Worm (Caenorhabditis elegans) whole organism, L1 larva: ENCODE results near the gene T20B12.7.
A peak's percentile ranks its signal among the peaks of the same experiment; 100 is the strongest.

Experiments
- F16B12.6 ChIP-seq: fragments of 150-350 bp; optimal IDR thresholded peaks from 2 replicates; lab custom pipeline; 2014; ENCODE audit warnings: missing biosample characterization, missing genetic modification characterization
- aha-1 ChIP-seq: fragments of 150-350 bp; optimal IDR thresholded peaks from 2 replicates; lab custom pipeline; 2014; ENCODE audit warnings: missing biosample characterization, missing genetic modification characterization
- alr-1 ChIP-seq: fragments of 200-800 bp; sonication (Bioruptor generic); optimal IDR thresholded peaks from 2 replicates; lab custom pipeline; 2018; ENCODE audit warnings: borderline replicate concordance, mild to moderate bottlenecking, missing genetic modification characterization, missing compliant biosample characterization
- aly-2 ChIP-seq: fragments of 150-350 bp; optimal IDR thresholded peaks from 2 replicates; lab custom pipeline; 2014; ENCODE audit warnings: missing biosample characterization, missing genetic modification characterization
- ama-1 ChIP-seq: fragments of 150-350 bp; optimal IDR thresholded peaks from 2 replicates; lab custom pipeline; 2014
- ceh-63 ChIP-seq: fragments of 200-800 bp; sonication (Bioruptor generic); optimal IDR thresholded peaks from 2 replicates; lab custom pipeline; 2018; ENCODE audit warnings: mild to moderate bottlenecking, missing genetic modification characterization, missing compliant biosample characterization
- ceh-8 ChIP-seq: fragments of 200-800 bp; sonication (Bioruptor generic); optimal IDR thresholded peaks from 2 replicates; lab custom pipeline; 2018; ENCODE audit warnings: mild to moderate bottlenecking, missing genetic modification characterization, moderate library complexity, missing compliant biosample characterization
- ceh-82 ChIP-seq, 3 experiments: fragments of 150-350 bp in 1 of 3; sonication (generic microtip) in 2 of 3; optimal IDR thresholded peaks; 2 replicates each; lab custom pipeline; 2014 to 2017; ENCODE audit warnings: missing biosample characterization in 3 of 3, missing genetic modification characterization in 3 of 3
- ceh-90 ChIP-seq: sonication (generic microtip); optimal IDR thresholded peaks from 2 replicates; lab custom pipeline; 2016; ENCODE audit warnings: missing genetic modification characterization, missing compliant biosample characterization
- ces-1 ChIP-seq: fragments of 150-350 bp; optimal IDR thresholded peaks from 2 replicates; lab custom pipeline; 2014; ENCODE audit warnings: missing biosample characterization, missing genetic modification reagents, missing genetic modification characterization
- dpl-1 ChIP-seq, 3 experiments: fragments of 150-350 bp in 2 of 3; sonication (generic microtip) in 1 of 3; optimal IDR thresholded peaks; 2 replicates each; lab custom pipeline; 2014 to 2017; ENCODE audit warnings: missing biosample characterization in 3 of 3, missing genetic modification characterization in 3 of 3, missing genetic modification reagents in 3 of 3
- dsc-1 ChIP-seq: sonication (generic microtip); optimal IDR thresholded peaks from 2 replicates; lab custom pipeline; 2016; ENCODE audit warnings: mild to moderate bottlenecking, missing genetic modification characterization, missing compliant biosample characterization
- efl-3 ChIP-seq: fragments of 200-800 bp; sonication (Bioruptor generic); optimal IDR thresholded peaks from 2 replicates; lab custom pipeline; 2018; ENCODE audit warnings: mild to moderate bottlenecking, missing genetic modification characterization, missing compliant biosample characterization
- egl-13 ChIP-seq: sonication (generic microtip); optimal IDR thresholded peaks from 2 replicates; lab custom pipeline; 2016; ENCODE audit warnings: missing genotype, missing genetic modification reagents, missing genetic modification characterization, missing compliant biosample characterization
- elt-2 ChIP-seq: sonication (generic microtip); optimal IDR thresholded peaks from 2 replicates; lab custom pipeline; 2016; ENCODE audit warnings: missing genetic modification characterization, mild to moderate bottlenecking, inconsistent platforms, missing compliant biosample characterization, missing genetic modification reagents
- elt-3 ChIP-seq, 6 experiments: fragments of 150-350 bp in 1 of 6; sonication (generic microtip); optimal IDR thresholded peaks; 2 replicates each; lab custom pipeline; 2017 to 2018; ENCODE audit warnings: missing biosample characterization in 6 of 6, missing genetic modification characterization in 6 of 6, inconsistent platforms in 1 of 6
- ets-5 ChIP-seq: fragments of 200-800 bp; sonication (Bioruptor generic); IDR thresholded peaks from 2 replicates; pipeline ENCODE4 v1.3.6; 2022; ENCODE audit warnings: missing genetic modification characterization, missing compliant biosample characterization
- fkh-10 ChIP-seq: sonication (generic microtip); optimal IDR thresholded peaks from 2 replicates; lab custom pipeline; 2017; ENCODE audit warnings: missing biosample characterization, missing genetic modification reagents, missing genetic modification characterization
- fkh-4 ChIP-seq: sonication (generic microtip); optimal IDR thresholded peaks from 2 replicates; lab custom pipeline; 2016; ENCODE audit warnings: missing compliant biosample characterization, missing genetic modification characterization, borderline replicate concordance
- fos-1 ChIP-seq: fragments of 150-350 bp; optimal IDR thresholded peaks from 2 replicates; lab custom pipeline; 2014; ENCODE audit warnings: missing biosample characterization, missing genetic modification characterization
- grh-1 ChIP-seq: fragments of 200-800 bp; sonication (Bioruptor generic); IDR thresholded peaks from 2 replicates; pipeline ENCODE4 v1.3.6; 2022; ENCODE audit warnings: missing genetic modification reagents, missing genetic modification characterization, missing compliant biosample characterization
- hpl-2 ChIP-seq: fragments of 150-350 bp; optimal IDR thresholded peaks from 2 replicates; lab custom pipeline; 2014; ENCODE audit warnings: missing biosample characterization, missing genetic modification reagents, missing genetic modification characterization
- jun-1 ChIP-seq: fragments of 150-350 bp; optimal IDR thresholded peaks from 2 replicates; lab custom pipeline; 2014; ENCODE audit warnings: missing biosample characterization, missing genetic modification reagents, missing genetic modification characterization
- lin-13 ChIP-seq: fragments of 150-350 bp; optimal IDR thresholded peaks from 2 replicates; lab custom pipeline; 2014; ENCODE audit warnings: missing biosample characterization, missing genetic modification reagents, missing genetic modification characterization
- lin-14 ChIP-seq: fragments of 200-800 bp; sonication (Bioruptor generic); optimal IDR thresholded peaks from 2 replicates; lab custom pipeline; 2018; ENCODE audit warnings: mild to moderate bottlenecking, missing genetic modification characterization, moderate library complexity, missing compliant biosample characterization
- lin-39 ChIP-seq: fragments of 150-350 bp; optimal IDR thresholded peaks from 2 replicates; lab custom pipeline; 2014; ENCODE audit warnings: missing biosample characterization, missing genetic modification reagents, missing genetic modification characterization
- mab-9 ChIP-seq: fragments of 200-800 bp; sonication (Bioruptor generic); IDR thresholded peaks from 2 replicates; pipeline ENCODE4 v1.3.6; 2022; ENCODE audit warnings: missing genetic modification reagents, missing genetic modification characterization, missing compliant biosample characterization
- mdl-1 ChIP-seq, 2 experiments: fragments of 150-350 bp; optimal IDR thresholded peaks; 2 replicates each; lab custom pipeline; 2014 to 2017; ENCODE audit warnings: missing biosample characterization in 2 of 2, missing genetic modification characterization in 2 of 2, inconsistent platforms in 1 of 2
- mef-2 ChIP-seq: fragments of 150-350 bp; optimal IDR thresholded peaks from 2 replicates; lab custom pipeline; 2014; ENCODE audit warnings: missing biosample characterization, missing genetic modification characterization
- mep-1 ChIP-seq: fragments of 150-350 bp; optimal IDR thresholded peaks from 2 replicates; lab custom pipeline; 2014; ENCODE audit warnings: missing biosample characterization, missing genetic modification characterization
- nhr-11 ChIP-seq: fragments of 150-350 bp; optimal IDR thresholded peaks from 2 replicates; lab custom pipeline; 2014; ENCODE audit warnings: missing biosample characterization, missing genetic modification characterization
- nhr-237 ChIP-seq: fragments of 150-350 bp; optimal IDR thresholded peaks from 2 replicates; lab custom pipeline; 2014; ENCODE audit warnings: missing biosample characterization, missing genetic modification characterization
- nhr-28 ChIP-seq: fragments of 150-350 bp; optimal IDR thresholded peaks from 2 replicates; lab custom pipeline; 2014; ENCODE audit warnings: missing biosample characterization, missing genetic modification characterization
- nhr-47 ChIP-seq: sonication (generic microtip); optimal IDR thresholded peaks from 2 replicates; lab custom pipeline; 2016; ENCODE audit warnings: mild to moderate bottlenecking, missing genetic modification characterization, moderate library complexity, missing compliant biosample characterization
- nhr-76 ChIP-seq: sonication (generic microtip); optimal IDR thresholded peaks from 2 replicates; lab custom pipeline; 2017; ENCODE audit warnings: missing biosample characterization, missing genetic modification characterization
- nhr-85 ChIP-seq: sonication (generic microtip); peaks from one replicate; lab custom pipeline; 2016; ENCODE audit warnings: missing genetic modification characterization, inconsistent platforms, missing compliant biosample characterization
- pqm-1 ChIP-seq: sonication (generic microtip); optimal IDR thresholded peaks from 3 replicates; lab custom pipeline; 2017; ENCODE audit warnings: missing biosample characterization, missing genetic modification characterization
- rnt-1 ChIP-seq: sonication (generic microtip); optimal IDR thresholded peaks from 2 replicates; lab custom pipeline; 2016; ENCODE audit warnings: mild to moderate bottlenecking, missing genetic modification characterization, moderate library complexity, missing compliant biosample characterization
- sox-4 ChIP-seq: sonication (generic microtip); optimal IDR thresholded peaks from 2 replicates; lab custom pipeline; 2016; ENCODE audit warnings: missing genetic modification characterization, missing compliant biosample characterization
- swsn-7 ChIP-seq: sonication (generic microtip); optimal IDR thresholded peaks from 2 replicates; lab custom pipeline; 2016; ENCODE audit warnings: missing genetic modification characterization, missing compliant biosample characterization
- tlp-1 ChIP-seq: fragments of 150-350 bp; optimal IDR thresholded peaks from 2 replicates; lab custom pipeline; 2014; ENCODE audit warnings: missing biosample characterization, missing genetic modification characterization
- unc-86 ChIP-seq: sonication (generic microtip); optimal IDR thresholded peaks from 2 replicates; lab custom pipeline; 2016; ENCODE audit warnings: missing genetic modification characterization, missing compliant biosample characterization
- unc-98 ChIP-seq: fragments of 200-800 bp; sonication (Bioruptor generic); IDR thresholded peaks from 2 replicates; pipeline ENCODE4 v1.3.6; 2022; ENCODE audit warnings: missing genetic modification characterization, missing compliant biosample characterization
- xbp-1 ChIP-seq: sonication (generic microtip); optimal IDR thresholded peaks from 2 replicates; lab custom pipeline; 2016; ENCODE audit warnings: missing genetic modification characterization, missing compliant biosample characterization
- zip-4 ChIP-seq: fragments of 200-800 bp; sonication (Bioruptor generic); optimal IDR thresholded peaks from 2 replicates; lab custom pipeline; 2018; ENCODE audit warnings: mild to moderate bottlenecking, missing genetic modification characterization, moderate library complexity, missing compliant biosample characterization
- ztf-4 ChIP-seq: fragments of 150-350 bp; optimal IDR thresholded peaks from 2 replicates; lab custom pipeline; 2014; ENCODE audit warnings: missing biosample characterization, missing genetic modification characterization

Gene T20B12.7

ce11 chrIII:7387359-7387758, 8.5 kb upstream of the T20B12.7 start (continued):
- TF ChIP-seq ztf-4 (tag; lab: Kevin White, UChicago) (no peak), jun-1 (tag; lab: Kevin White, UChicago) (peak; percentile 45), alr-1 (no peak), mep-1 (tag; lab: Kevin White, UChicago) (peak; percentile 8), lin-39 (tag; lab: Kevin White, UChicago) (no peak), lin-14 (GFP tag; lab: Kevin White, UChicago) (peak; percentile 66), zip-4 (GFP tag; lab: Kevin White, UChicago) (no peak)
- TF ChIP-seq, all 84 proteins: peak for 21

ce11 chrIII:7385929-7386328, 7.1 kb upstream of the T20B12.7 start, which contains the start of gene trd-1:
Gene trd-1 (plus strand): TSS chrIII:7386229.
- TF ChIP-seq nhr-28 (tag; lab: Kevin White, UChicago): no peak
- no peak for TF ChIP-seq lin-13 (GFP tag; lab: Kevin White, UChicago)
- no peak for TF ChIP-seq aly-2
- no peak for TF ChIP-seq hpl-2 (GFP tag; lab: Kevin White, UChicago)
- no peak for TF ChIP-seq xbp-1 (tag; lab: Kevin White, UChicago)

- no peak for TF ChIP-seq efl-3 (GFP tag; lab: Kevin White, UChicago)
- TF ChIP-seq hpl-2 (GFP tag; lab: Kevin White, UChicago): no peak
- TF ChIP-seq egl-13: no peak
- TF ChIP-seq lin-39 (tag; lab: Kevin White, UChicago): no peak
- TF ChIP-seq dsc-1 (tag; lab: Kevin White, UChicago): no peak
- no peak for TF ChIP-seq ceh-63
- no peak for TF ChIP-seq grh-1
- no peak for TF ChIP-seq nhr-76 (tag; lab: Kevin White, UChicago)
Measured at ce11 chrIII:7383733-7384132, 4.9 kb upstream of the T20B12.7 start, which contains the start of gene tbp-1. Gene tbp-1 (plus strand): TSS chrIII:7384033.

ce11 chrIII:7381546-7382171, 2.8 kb upstream of the T20B12.7 start, which contains the start of the genes hmg-4 and T20B12.3:
Gene hmg-4 (minus strand): TSS chrIII:7381596.
Gene T20B12.3 (plus strand): TSS chrIII:7382115.
- no peak for TF ChIP-seq pqm-1 (tag; lab: Kevin White, UChicago)
- peak; percentile 35 for TF ChIP-seq rnt-1 (tag; lab: Kevin White, UChicago)
- TF ChIP-seq fkh-10 (GFP tag; lab: Kevin White, UChicago): peak; percentile 9
- TF ChIP-seq elt-3 (tag; optimal IDR thresholded peaks at IDR 0.05; lab: Kevin White, UChicago): peak in 1 of 6 experiments; percentile 29
- no peak for TF ChIP-seq fos-1 (tag; lab: Kevin White, UChicago)
- no peak for TF ChIP-seq ama-1
- no peak for TF ChIP-seq nhr-237 (tag; lab: Kevin White, UChicago)
- TF ChIP-seq ceh-8 (GFP tag; lab: Kevin White, UChicago): no peak
- no peak for TF ChIP-seq nhr-76 (tag; lab: Kevin White, UChicago)
- TF ChIP-seq nhr-28 (tag; lab: Kevin White, UChicago): no peak
- no peak for TF ChIP-seq tlp-1 (tag; lab: Kevin White, UChicago)
- no peak for TF ChIP-seq unc-98 (GFP tag; lab: Robert Waterston, UW)
- no peak for TF ChIP-seq hpl-2 (GFP tag; lab: Kevin White, UChicago)
- no peak for TF ChIP-seq nhr-11 (tag; lab: Kevin White, UChicago)
- peak; percentile 18 for TF ChIP-seq swsn-7 (tag; lab: Kevin White, UChicago)
- TF ChIP-seq ztf-4 (tag; lab: Kevin White, UChicago): no peak
- no peak for TF ChIP-seq sox-4 (tag; lab: Kevin White, UChicago)
- TF ChIP-seq lin-14 (GFP tag; lab: Kevin White, UChicago): no peak
- no peak for TF ChIP-seq mab-9 (GFP tag; lab: Robert Waterston, UW)
- peak; percentile 33 for TF ChIP-seq nhr-47
- TF ChIP-seq F16B12.6 (tag; lab: Kevin White, UChicago): peak; percentile 85
- peak; percentile 9 for TF ChIP-seq nhr-85 (tag; lab: Kevin White, UChicago)
- peak; percentile 30 for TF ChIP-seq xbp-1 (tag; lab: Kevin White, UChicago)
- TF ChIP-seq mdl-1 (tag; optimal IDR thresholded peaks at IDR 0.05; lab: Kevin White, UChicago): peak in 1 of 2 experiments; percentile 41
- peak; percentile 23 to 75 (median 68) for TF ChIP-seq dpl-1 (GFP tag; optimal IDR thresholded peaks at IDR 0.05; lab: Kevin White, UChicago)
- no peak for TF ChIP-seq ces-1 (GFP tag; lab: Kevin White, UChicago)
- no peak for TF ChIP-seq unc-86 (tag; lab: Kevin White, UChicago)
- TF ChIP-seq ceh-90 (tag; lab: Kevin White, UChicago): no peak
- TF ChIP-seq ceh-82 (tag; optimal IDR thresholded peaks at IDR 0.05; lab: Kevin White, UChicago): peak in 1 of 3 experiments; percentile 58
- TF ChIP-seq egl-13: no peak
- TF ChIP-seq elt-2 (tag; lab: Kevin White, UChicago): no peak
- TF ChIP-seq ets-5 (GFP tag; lab: Robert Waterston, UW): no peak
- no peak for TF ChIP-seq fkh-4 (tag; lab: Kevin White, UChicago)
- no peak for TF ChIP-seq mef-2 (tag; lab: Kevin White, UChicago)
- no peak for TF ChIP-seq ceh-63
- TF ChIP-seq aha-1 (tag; lab: Kevin White, UChicago): no peak
